Worm (Caenorhabditis elegans): Measurements from ENCODE around the gene nspg-7.1.

DNA sequence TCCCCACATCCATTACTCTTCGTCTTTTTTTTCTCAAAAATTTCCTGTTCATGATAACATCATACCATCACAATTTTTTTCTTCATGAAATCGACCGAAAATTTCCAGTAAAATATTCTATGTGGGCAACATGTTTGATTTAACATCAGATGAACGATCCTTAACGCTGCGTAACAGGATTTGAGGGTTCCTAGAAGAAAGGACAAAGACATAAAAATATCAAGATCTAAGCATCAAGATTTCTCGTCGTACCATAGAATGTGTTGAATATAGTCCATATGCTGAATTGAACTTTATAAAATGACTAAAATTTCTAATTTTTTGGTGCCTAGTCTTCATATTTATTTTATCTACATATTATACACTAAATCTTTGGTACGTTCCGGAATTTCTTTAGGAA is 30.5 kb downstream of the nspg-7.1 start, which contains the start of gene F49C12.3:
- TF ChIP-seq pha-4 (tag; optimal IDR thresholded peaks at IDR 0.05), result no peak
- no peak for TF ChIP-seq elt-3 (tag; optimal IDR thresholded peaks at IDR 0.05)
- no peak for TF ChIP-seq unc-39 (tag; optimal IDR thresholded peaks at IDR 0.05)
- TF ChIP-seq egl-27 (tag; optimal IDR thresholded peaks at IDR 0.05), result no peak
- no peak for TF ChIP-seq tbx-2 (tag; optimal IDR thresholded peaks at IDR 0.05)
- TF ChIP-seq nhr-237 (tag; optimal IDR thresholded peaks at IDR 0.05), result no peak
- no peak for TF ChIP-seq lin-15B (tag; optimal IDR thresholded peaks at IDR 0.05)
- TF ChIP-seq skn-1 (tag; optimal IDR thresholded peaks at IDR 0.05), result no peak
- no peak for TF ChIP-seq ama-1 (optimal IDR thresholded peaks at IDR 0.05)
- no peak for TF ChIP-seq nhr-77 (tag; optimal IDR thresholded peaks at IDR 0.05)

Measured in whole organism, L3 larva.